Worm (Caenorhabditis elegans) whole organism, young adult: ENCODE measurements around the gene rabr-4.

Source experiments
- C17E4.6 ChIP-seq: fragments of 200-800 bp; sonication (Bioruptor generic); IDR thresholded peaks from 2 replicates; pipeline ENCODE4 v1.3.6; 2022; ENCODE audit warnings: missing genetic modification reagents, missing genetic modification characterization, missing compliant biosample characterization
- F22D6.2 ChIP-seq: sonication (generic microtip); optimal IDR thresholded peaks from 2 replicates; lab custom pipeline; 2016; ENCODE audit warnings: mild to moderate bottlenecking, missing genetic modification characterization, missing compliant biosample characterization
- F33H1.4 ChIP-seq: fragments of 200-800 bp; sonication (Bioruptor generic); IDR thresholded peaks from 2 replicates; pipeline ENCODE4 v1.3.6; 2022; ENCODE audit warnings: missing genetic modification reagents, missing genetic modification characterization, missing compliant biosample characterization
- F39B2.1 ChIP-seq: fragments of 200-800 bp; sonication (Bioruptor generic); IDR thresholded peaks from 2 replicates; pipeline ENCODE4 v1.3.6; 2022; ENCODE audit warnings: missing genetic modification reagents, missing genetic modification characterization, missing compliant biosample characterization
- F49E8.2 ChIP-seq: sonication (generic microtip); optimal IDR thresholded peaks from 3 replicates; lab custom pipeline; 2017; ENCODE audit warnings: missing genetic modification characterization, mild to moderate bottlenecking, missing compliant biosample characterization, antibody characterized with exemption, moderate library complexity; ENCODE audit not compliant: insufficient read depth
- F55B11.4 ChIP-seq: sonication (generic microtip); optimal IDR thresholded peaks from 2 replicates; lab custom pipeline; 2016; ENCODE audit warnings: missing compliant biosample characterization, missing genetic modification characterization, borderline replicate concordance; ENCODE audit not compliant: insufficient read depth
- F57C9.4 ChIP-seq: sonication (generic microtip); optimal IDR thresholded peaks from 2 replicates; lab custom pipeline; 2017; ENCODE audit warnings: mild to moderate bottlenecking, missing genetic modification characterization, missing compliant biosample characterization
- K11D2.4 ChIP-seq: fragments of 200-800 bp; sonication (Bioruptor generic); IDR thresholded peaks from 2 replicates; pipeline ENCODE4 v1.3.6; 2022; ENCODE audit warnings: missing genetic modification reagents, missing genetic modification characterization, missing compliant biosample characterization
- T26A5.8 ChIP-seq: sonication (generic microtip); optimal IDR thresholded peaks from 2 replicates; lab custom pipeline; 2016; ENCODE audit warnings: missing genetic modification characterization, missing compliant biosample characterization
- Y53F4B.3 ChIP-seq: fragments of 200-800 bp; sonication (Bioruptor generic); IDR thresholded peaks from 2 replicates; pipeline ENCODE4 v1.3.6; 2022; ENCODE audit warnings: missing genetic modification reagents, missing genetic modification characterization, missing compliant biosample characterization
- Y79H2A.3 ChIP-seq: fragments of 200-800 bp; sonication (Bioruptor generic); conservative IDR thresholded peaks from 2 replicates; pipeline ENCODE4 v1.3.6; 2022; ENCODE audit warnings: missing genetic modification reagents, missing genetic modification characterization, missing compliant biosample characterization
- Y95B8A.8 ChIP-seq: fragments of 200-800 bp; sonication (Bioruptor generic); IDR thresholded peaks from 2 replicates; pipeline ENCODE4 v1.3.6; 2022; ENCODE audit warnings: missing genetic modification reagents, missing genetic modification characterization, missing compliant biosample characterization
- ama-1 ChIP-seq, 3 experiments: fragments of 150-350 bp in 1 of 3; sonication (generic microtip) in 2 of 3; optimal IDR thresholded peaks; 2 replicates each; lab custom pipeline; 2014 to 2018; ENCODE audit warnings: missing biosample characterization in 2 of 3, missing genetic modification characterization in 2 of 3, missing genetic modification reagents in 2 of 3
- attf-3 ChIP-seq: fragments of 200-800 bp; sonication (Bioruptor generic); conservative IDR thresholded peaks from 2 replicates; pipeline ENCODE4 v1.3.6; 2022; ENCODE audit warnings: missing genetic modification reagents, missing genetic modification characterization, missing compliant biosample characterization
- ccch-3 ChIP-seq: fragments of 200-800 bp; sonication (Bioruptor generic); optimal IDR thresholded peaks from 2 replicates; lab custom pipeline; 2018; ENCODE audit warnings: mild to moderate bottlenecking, missing genetic modification characterization, missing compliant biosample characterization
- cebp-1 ChIP-seq, 2 experiments: fragments of 200-800 bp in 1 of 2; sonication (Bioruptor generic) in 1 of 2; sonication (generic microtip) in 1 of 2; IDR thresholded peaks in 1 of 2; optimal IDR thresholded peaks in 1 of 2; 2 replicates each; pipeline versions ENCODE4 v1.3.6 to Lab custom; 2017 to 2022; ENCODE audit warnings: missing compliant biosample characterization in 2 of 2, missing genetic modification characterization in 2 of 2, mild to moderate bottlenecking in 1 of 2, missing genetic modification reagents in 1 of 2, moderate library complexity in 1 of 2
- ceh-79 ChIP-seq: sonication (generic microtip); optimal IDR thresholded peaks from 2 replicates; lab custom pipeline; 2017; ENCODE audit warnings: mild to moderate bottlenecking, missing genetic modification characterization, missing compliant biosample characterization
- chd-7 ChIP-seq: sonication (generic microtip); optimal IDR thresholded peaks from 2 replicates; lab custom pipeline; 2016; ENCODE audit warnings: mild to moderate bottlenecking, missing genetic modification characterization, moderate library complexity, missing compliant biosample characterization
- egl-18 ChIP-seq: fragments of 200-800 bp; sonication (Bioruptor generic); IDR thresholded peaks from 2 replicates; pipeline ENCODE4 v1.3.6; 2022; ENCODE audit warnings: missing genetic modification reagents, missing genetic modification characterization, missing compliant biosample characterization
- ekl-4 ChIP-seq: fragments of 200-800 bp; sonication (Bioruptor generic); IDR thresholded peaks from 2 replicates; pipeline ENCODE4 v1.3.6; 2022; ENCODE audit warnings: missing genetic modification reagents, missing genetic modification characterization, missing compliant biosample characterization
- gei-17 ChIP-seq: fragments of 200-800 bp; sonication (Bioruptor generic); optimal IDR thresholded peaks from 2 replicates; lab custom pipeline; 2018; ENCODE audit warnings: mild to moderate bottlenecking, missing genetic modification characterization, missing compliant biosample characterization
- let-607 ChIP-seq, 2 experiments: fragments of 200-800 bp in 1 of 2; sonication (Bioruptor generic) in 1 of 2; sonication (generic microtip) in 1 of 2; optimal IDR thresholded peaks; 2 replicates each; lab custom pipeline; 2016 to 2018; ENCODE audit warnings: mild to moderate bottlenecking in 2 of 2, missing compliant biosample characterization in 2 of 2, missing genetic modification characterization in 2 of 2, moderate library complexity in 2 of 2, missing genotype in 1 of 2
- lin-26 ChIP-seq: fragments of 200-800 bp; sonication (Bioruptor generic); IDR thresholded peaks from 2 replicates; pipeline ENCODE4 v1.3.6; 2022; ENCODE audit warnings: missing genetic modification reagents, missing genetic modification characterization, missing compliant biosample characterization
- lin-35 ChIP-seq, 3 experiments: fragments of 150-350 bp in 2 of 3; sonication (generic microtip) in 1 of 3; optimal IDR thresholded peaks; 2 replicates each; lab custom pipeline; 2014 to 2018; ENCODE audit warnings: missing biosample characterization in 3 of 3, missing genetic modification characterization in 3 of 3, missing genetic modification reagents in 3 of 3
- lin-40 ChIP-seq: sonication (generic microtip); optimal IDR thresholded peaks from 2 replicates; lab custom pipeline; 2016; ENCODE audit warnings: missing genetic modification characterization, mild to moderate bottlenecking, missing compliant biosample characterization, missing genotype, missing genetic modification reagents
- mxl-1 ChIP-seq: sonication (generic microtip); optimal IDR thresholded peaks from 2 replicates; lab custom pipeline; 2016; ENCODE audit warnings: missing genetic modification characterization, missing compliant biosample characterization
- nhr-27 ChIP-seq: fragments of 200-800 bp; sonication (Bioruptor generic); optimal IDR thresholded peaks from 2 replicates; lab custom pipeline; 2018; ENCODE audit warnings: mild to moderate bottlenecking, missing genetic modification characterization, moderate library complexity, missing compliant biosample characterization
- pbrm-1 ChIP-seq: fragments of 200-800 bp; sonication (Bioruptor generic); IDR thresholded peaks from 2 replicates; pipeline ENCODE4 v1.3.6; 2022; ENCODE audit warnings: missing genetic modification reagents, missing genetic modification characterization, missing compliant biosample characterization
- rec-8 ChIP-seq, 2 experiments: sonication (generic microtip); optimal IDR thresholded peaks; 2 replicates each; lab custom pipeline; 2016; ENCODE audit warnings: mild to moderate bottlenecking in 2 of 2, missing genetic modification characterization in 2 of 2, missing genetic modification reagents in 2 of 2, missing genotype in 2 of 2, missing biosample characterization in 1 of 2, missing compliant biosample characterization in 1 of 2, moderate library complexity in 1 of 2
- repo-1 ChIP-seq: sonication (generic microtip); optimal IDR thresholded peaks from 2 replicates; lab custom pipeline; 2017; ENCODE audit warnings: mild to moderate bottlenecking, missing genetic modification characterization, missing compliant biosample characterization
- rpc-1 ChIP-seq, 2 experiments: fragments of 150-350 bp in 1 of 2; sonication (generic microtip) in 1 of 2; optimal IDR thresholded peaks; 2 replicates each; lab custom pipeline; 2014 to 2018; ENCODE audit warnings: missing biosample characterization in 1 of 2, missing genetic modification characterization in 1 of 2, missing genetic modification reagents in 1 of 2, missing genotype in 1 of 2
- sdz-38 ChIP-seq: sonication (generic microtip); optimal IDR thresholded peaks from 2 replicates; lab custom pipeline; 2016; ENCODE audit warnings: missing genotype, missing genetic modification characterization, missing compliant biosample characterization
- sea-2 ChIP-seq: fragments of 200-800 bp; sonication (Bioruptor generic); IDR thresholded peaks from 2 replicates; pipeline ENCODE4 v1.3.6; 2022; ENCODE audit warnings: missing genetic modification characterization, missing compliant biosample characterization
- snpc-1.1 ChIP-seq: sonication (generic microtip); optimal IDR thresholded peaks from 2 replicates; lab custom pipeline; 2017; ENCODE audit warnings: missing genetic modification characterization, mild to moderate bottlenecking, missing compliant biosample characterization, antibody characterized with exemption, moderate library complexity, missing genotype, missing genetic modification reagents; ENCODE audit not compliant: insufficient read depth
- snpc-1.3 ChIP-seq: sonication (generic microtip); optimal IDR thresholded peaks from 2 replicates; lab custom pipeline; 2017; ENCODE audit warnings: missing genetic modification characterization, mild to moderate bottlenecking, missing compliant biosample characterization, antibody characterized with exemption, moderate library complexity, missing genotype, missing genetic modification reagents; ENCODE audit not compliant: insufficient read depth
- sptf-2 ChIP-seq: fragments of 200-800 bp; sonication (Bioruptor generic); optimal IDR thresholded peaks from 2 replicates; lab custom pipeline; 2018; ENCODE audit warnings: mild to moderate bottlenecking, missing genetic modification characterization, missing compliant biosample characterization
- tbp1 ChIP-seq: fragments of 200-800 bp; sonication (Bioruptor generic); optimal IDR thresholded peaks from 2 replicates; lab custom pipeline; 2018; ENCODE audit warnings: mild to moderate bottlenecking, missing genetic modification characterization, missing compliant biosample characterization
- unc-62 ChIP-seq: fragments of 150-350 bp; optimal IDR thresholded peaks from 2 replicates; lab custom pipeline; 2014; ENCODE audit warnings: missing biosample characterization, missing genetic modification reagents, missing genetic modification characterization
- xnd-1 ChIP-seq: sonication (generic microtip); optimal IDR thresholded peaks from 2 replicates; lab custom pipeline; 2016; ENCODE audit warnings: missing genotype, missing genetic modification reagents, missing genetic modification characterization, missing compliant biosample characterization
- zim-3 ChIP-seq: sonication (generic microtip); optimal IDR thresholded peaks from 2 replicates; lab custom pipeline; 2017; ENCODE audit warnings: mild to moderate bottlenecking, missing genetic modification characterization, moderate library complexity, missing compliant biosample characterization
- ztf-6 ChIP-seq: fragments of 200-800 bp; sonication (Bioruptor generic); IDR thresholded peaks from 2 replicates; pipeline ENCODE4 v1.3.6; 2022; ENCODE audit warnings: missing genetic modification reagents, missing genetic modification characterization, missing compliant biosample characterization

The rabr-4 gene

DNA sequence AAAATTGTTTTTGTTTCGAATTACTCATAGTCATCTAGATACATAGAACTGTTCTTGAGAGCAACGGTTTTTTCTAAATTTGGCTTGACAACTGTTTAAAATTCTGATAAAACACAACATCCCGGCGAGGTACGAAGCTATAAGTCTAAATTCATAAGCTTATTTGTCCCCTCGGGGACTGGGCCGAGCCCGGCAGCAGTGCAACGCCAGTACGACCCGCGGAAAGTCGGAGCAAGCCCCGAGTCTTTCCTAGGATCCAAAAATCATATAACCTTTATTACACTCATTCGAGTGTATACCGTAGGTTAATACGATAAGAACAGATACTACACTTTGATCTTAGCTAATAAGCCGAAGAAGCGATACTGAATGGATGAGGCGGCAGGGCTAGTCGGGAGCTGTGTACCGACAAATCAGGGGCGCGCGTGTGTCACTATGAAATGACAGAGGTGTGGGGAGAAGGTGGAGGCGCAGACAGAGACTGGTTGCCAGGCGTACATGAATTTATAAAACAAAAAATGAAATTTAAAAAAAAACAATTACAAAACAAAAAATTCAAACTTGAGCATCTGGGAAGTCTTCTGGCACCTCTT lies 30.9 kb downstream of the rabr-4 start (continued):
- peak; percentile 82 for TF ChIP-seq lin-26 (GFP tag; lab: Robert Waterston, UW)
- TF ChIP-seq ccch-3 (GFP tag; lab: Kevin White, UChicago) = no peak
- no peak for TF ChIP-seq F22D6.2 (tag; lab: Kevin White, UChicago)
- no peak for TF ChIP-seq ztf-6
- no peak for TF ChIP-seq let-607 (tag; optimal IDR thresholded peaks at IDR 0.05; lab: Kevin White, UChicago)
- TF ChIP-seq F49E8.2 (tag; lab: Kevin White, UChicago) = peak; percentile 62
- TF ChIP-seq unc-62 (GFP tag; lab: Kevin White, UChicago) = no peak
- peak; percentile 24 for TF ChIP-seq xnd-1
- no peak for TF ChIP-seq T26A5.8
- no peak for TF ChIP-seq sea-2
- TF ChIP-seq gei-17 (GFP tag; lab: Kevin White, UChicago) = no peak
- TF ChIP-seq K11D2.4 = no peak
- no peak for TF ChIP-seq lin-40 (tag; lab: Kevin White, UChicago)

DNA sequence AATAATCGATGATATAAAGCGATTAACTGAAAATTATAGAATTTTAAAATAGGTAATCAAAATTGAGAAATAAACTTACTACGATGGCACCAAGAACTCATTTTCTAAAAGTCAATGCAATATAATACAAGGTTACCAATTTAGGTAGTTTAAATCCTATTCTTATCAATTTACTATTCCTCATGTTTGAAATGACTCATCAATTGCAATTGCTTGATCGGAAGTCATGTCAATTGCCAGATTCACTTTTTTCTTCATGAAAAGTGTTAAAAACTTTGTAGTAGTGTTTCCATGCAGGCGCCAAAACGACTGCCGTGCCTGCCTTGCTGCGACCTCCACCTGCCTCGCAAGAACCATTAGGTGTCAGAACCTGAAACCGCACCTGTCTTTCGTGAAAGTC lies 31.8 kb downstream of the rabr-4 start, which contains the start of gene F11A5.13:
Gene F11A5.13, minus strand, starts transcription at position 101 of the 400 bp plus-strand sequence.
- TF ChIP-seq tbp1 (GFP tag; lab: Kevin White, UChicago) = no peak
- no peak for TF ChIP-seq ama-1 (optimal IDR thresholded peaks at IDR 0.05; lab: Kevin White, UChicago)
- no peak for TF ChIP-seq ama-1 (GFP tag; optimal IDR thresholded peaks at IDR 0.05; lab: Kevin White, UChicago)
- no peak for TF ChIP-seq pbrm-1 (GFP tag; lab: Robert Waterston, UW)
- TF ChIP-seq sptf-2 (GFP tag; lab: Kevin White, UChicago) = no peak
- TF ChIP-seq F57C9.4 (tag; lab: Kevin White, UChicago) = no peak
- no peak for TF ChIP-seq Y95B8A.8 (GFP tag; lab: Robert Waterston, UW)
- TF ChIP-seq Y79H2A.3 (GFP tag; lab: Robert Waterston, UW) = no peak
- no peak for TF ChIP-seq chd-7 (tag; lab: Kevin White, UChicago)
- TF ChIP-seq mxl-1 (tag; lab: Kevin White, UChicago) = no peak
- TF ChIP-seq xnd-1 = no peak
- no peak for TF ChIP-seq egl-18 (GFP tag; lab: Robert Waterston, UW)
- TF ChIP-seq rec-8 (tag; optimal IDR thresholded peaks at IDR 0.05; lab: Kevin White, UChicago) = no peak
- TF ChIP-seq ekl-4 (GFP tag; lab: Robert Waterston, UW) = no peak
- no peak for TF ChIP-seq let-607 (tag; optimal IDR thresholded peaks at IDR 0.05; lab: Kevin White, UChicago)
- TF ChIP-seq attf-3 (GFP tag; lab: Robert Waterston, UW) = no peak
- TF ChIP-seq ztf-6 = no peak
- no peak for TF ChIP-seq sdz-38

DNA sequence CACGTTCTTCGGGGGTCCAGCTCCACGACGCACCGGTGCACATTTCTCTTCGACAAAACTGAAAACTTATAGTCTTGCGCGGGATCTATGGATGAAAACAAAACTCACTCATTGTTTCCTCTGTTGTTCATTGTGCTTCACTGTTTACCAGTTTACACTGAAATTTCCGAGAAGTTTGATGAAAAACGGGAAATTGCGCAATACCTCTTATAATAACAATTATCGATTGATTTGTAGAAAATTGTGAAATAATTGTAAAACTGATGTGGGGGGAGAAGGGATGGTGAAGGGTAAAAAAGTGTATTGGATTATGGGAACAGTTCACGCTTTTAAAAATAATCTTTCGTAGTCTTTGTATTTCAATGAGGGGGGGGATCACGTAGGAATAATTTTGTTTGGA lies 34.7 kb downstream of the rabr-4 start:
- no peak for TF ChIP-seq F49E8.2 (tag; lab: Kevin White, UChicago)
- no peak for TF ChIP-seq repo-1 (tag; lab: Kevin White, UChicago)
- TF ChIP-seq F55B11.4 (tag; lab: Kevin White, UChicago) = no peak
- no peak for TF ChIP-seq F33H1.4 (GFP tag; lab: Robert Waterston, UW)
- no peak for TF ChIP-seq Y53F4B.3

DNA sequence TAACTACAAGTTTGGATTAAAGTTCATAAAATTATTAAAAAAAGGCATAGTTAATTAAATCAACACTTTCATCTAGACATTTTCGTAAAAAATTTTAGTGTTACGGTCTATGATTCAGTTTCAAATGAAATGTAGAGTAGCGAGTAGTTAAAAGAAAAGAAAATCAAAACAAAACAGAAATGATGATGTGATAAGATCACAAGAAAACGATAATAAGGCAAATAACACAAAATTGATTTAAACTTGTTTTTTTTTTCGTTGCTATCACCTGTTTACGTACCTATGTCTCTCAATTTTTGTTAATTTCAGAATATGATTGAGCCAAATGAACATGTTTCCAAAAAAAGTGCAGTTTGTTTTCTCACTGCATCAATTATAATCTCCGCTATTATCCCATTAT lies 35.2 kb downstream of the rabr-4 start, which contains the start of the genes F21H7.2 and F21H7.12:
Gene F21H7.2, minus strand, starts transcription at position 101 of the 400 bp plus-strand sequence.
Gene F21H7.12, plus strand, starts transcription at position 270 of the 400 bp plus-strand sequence.
- TF ChIP-seq F39B2.1 (GFP tag; lab: Robert Waterston, UW) = no peak
- TF ChIP-seq rpc-1 (optimal IDR thresholded peaks at IDR 0.05; lab: Kevin White, UChicago) = no peak
- TF ChIP-seq rpc-1 (tag; optimal IDR thresholded peaks at IDR 0.05; lab: Kevin White, UChicago) = no peak
- TF ChIP-seq F49E8.2 (tag; lab: Kevin White, UChicago) = no peak
- TF ChIP-seq attf-3 (GFP tag; lab: Robert Waterston, UW) = no peak
- TF ChIP-seq ceh-79 = no peak
- no peak for TF ChIP-seq F33H1.4 (GFP tag; lab: Robert Waterston, UW)
- TF ChIP-seq zim-3 (tag; lab: Kevin White, UChicago) = no peak
- no peak for TF ChIP-seq chd-7 (tag; lab: Kevin White, UChicago)
- TF ChIP-seq snpc-1.1 (tag; lab: Kevin White, UChicago) = no peak
- no peak for TF ChIP-seq lin-35 (GFP tag; optimal IDR thresholded peaks at IDR 0.05; lab: Kevin White, UChicago)
- no peak for TF ChIP-seq nhr-27 (tag; lab: Kevin White, UChicago)
- no peak for TF ChIP-seq snpc-1.3 (tag; lab: Kevin White, UChicago)
- no peak for TF ChIP-seq let-607 (tag; optimal IDR thresholded peaks at IDR 0.05; lab: Kevin White, UChicago)
- TF ChIP-seq C17E4.6 (GFP tag; lab: Robert Waterston, UW) = no peak
- no peak for TF ChIP-seq cebp-1 (GFP tag; IDR thresholded peaks at IDR 0.05; lab: Robert Waterston, UW)
- TF ChIP-seq cebp-1 (tag; optimal IDR thresholded peaks at IDR 0.05; lab: Kevin White, UChicago) = no peak
